Fruit fly (Drosophila melanogaster) whole organism, embryonic: Measurements from ENCODE around the gene CRIF.

Experiments
- Awh ChIP-seq: fragments of 200-800 bp; sonication (Bioruptor generic); IDR thresholded peaks from 2 replicates; pipeline ENCODE4, ENCODE4 v1.3.6; 2022; ENCODE audit warnings: missing biosample characterization, missing genetic modification characterization
- B-H2 ChIP-seq: fragments of 200-800 bp; sonication (Bioruptor generic); optimal IDR thresholded peaks from 2 replicates; lab custom pipeline; 2018; ENCODE audit warnings: missing biosample characterization, mild to moderate bottlenecking, missing genetic modification characterization
- BEAF-32 ChIP-seq: fragments of 200-800 bp; sonication (Bioruptor generic); optimal IDR thresholded peaks from 3 replicates; lab custom pipeline; 2017; ENCODE audit warnings: missing biosample characterization, missing genetic modification characterization, mild to moderate bottlenecking, moderate library complexity, missing genetic modification reagents
- Bgb ChIP-seq: fragments of 200-800 bp; sonication (Bioruptor generic); IDR thresholded peaks from 2 replicates; pipeline ENCODE4 v1.3.6; 2022; ENCODE audit warnings: missing biosample characterization, missing genetic modification characterization; ENCODE audit not compliant: partially characterized antibody
- CG11398 ChIP-seq: fragments of 200-800 bp; sonication (Bioruptor generic); optimal IDR thresholded peaks from 2 replicates; lab custom pipeline; 2016; ENCODE audit warnings: missing biosample characterization, missing genetic modification characterization
- CG11696 ChIP-seq: fragments of 200-800 bp; sonication (Bioruptor generic); IDR thresholded peaks from 2 replicates; pipeline ENCODE4 v1.3.6; 2022; ENCODE audit warnings: missing biosample characterization, missing genetic modification characterization
- CG12155 ChIP-seq: fragments of 200-800 bp; sonication (Bioruptor generic); optimal IDR thresholded peaks from 3 replicates; lab custom pipeline; 2016; ENCODE audit warnings: missing biosample characterization, missing genetic modification characterization
- CG12391 ChIP-seq: fragments of 200-800 bp; sonication (Bioruptor generic); optimal IDR thresholded peaks from 3 replicates; lab custom pipeline; 2018; ENCODE audit warnings: missing biosample characterization, mild to moderate bottlenecking, missing genetic modification characterization, moderate library complexity
- CG14860 ChIP-seq: fragments of 200-800 bp; sonication (Bioruptor generic); IDR thresholded peaks from 3 replicates; pipeline ENCODE4 v1.3.6; 2022; ENCODE audit warnings: missing biosample characterization, missing genetic modification characterization; ENCODE audit not compliant: partially characterized antibody
- CG15601 ChIP-seq: fragments of 200-800 bp; sonication (Bioruptor generic); optimal IDR thresholded peaks from 3 replicates; lab custom pipeline; 2019; ENCODE audit warnings: missing biosample characterization, mild to moderate bottlenecking, missing genetic modification characterization, moderate library complexity
- CG1603 ChIP-seq: fragments of 200-800 bp; sonication (Bioruptor generic); optimal IDR thresholded peaks from 2 replicates; lab custom pipeline; 2019; ENCODE audit warnings: missing biosample characterization, mild to moderate bottlenecking, missing genetic modification characterization, moderate library complexity
- CG16813 ChIP-seq: fragments of 200-800 bp; sonication (Bioruptor generic); IDR thresholded peaks from 3 replicates; pipeline ENCODE4 v1.3.6; 2022; ENCODE audit warnings: missing biosample characterization, missing genetic modification characterization; ENCODE audit not compliant: partially characterized antibody
- CG17361 ChIP-seq: fragments of 200-800 bp; sonication (Bioruptor generic); IDR thresholded peaks from 3 replicates; pipeline ENCODE4 v1.3.6; 2022; ENCODE audit warnings: missing biosample characterization, missing genetic modification characterization
- CG17912 ChIP-seq: fragments of 200-800 bp; sonication (Bioruptor generic); optimal IDR thresholded peaks from 2 replicates; lab custom pipeline; 2018; ENCODE audit warnings: missing biosample characterization, mild to moderate bottlenecking, missing genetic modification characterization
- CG18619 ChIP-seq: fragments of 200-800 bp; sonication (Bioruptor generic); optimal IDR thresholded peaks from 3 replicates; lab custom pipeline; 2017; ENCODE audit warnings: missing biosample characterization, mild to moderate bottlenecking, missing genetic modification characterization
- CG2199 ChIP-seq: fragments of 200-800 bp; sonication (Bioruptor generic); IDR thresholded peaks from 3 replicates; pipeline ENCODE4 v1.3.6; 2022; ENCODE audit warnings: missing biosample characterization, missing genetic modification characterization
- CG30431 ChIP-seq: fragments of 200-800 bp; sonication (Bioruptor generic); optimal IDR thresholded peaks from 2 replicates; lab custom pipeline; 2017; ENCODE audit warnings: missing biosample characterization, missing genetic modification characterization
- CG42726 ChIP-seq: fragments of 200-800 bp; sonication (Bioruptor generic); IDR thresholded peaks from 2 replicates; pipeline ENCODE4 v1.3.6; 2022; ENCODE audit warnings: missing biosample characterization, missing genetic modification characterization; ENCODE audit not compliant: partially characterized antibody
- CG6791 ChIP-seq: fragments of 200-800 bp; sonication (Bioruptor generic); IDR thresholded peaks from 3 replicates; pipeline ENCODE4 v1.3.6; 2022; ENCODE audit warnings: missing biosample characterization, missing genetic modification characterization; ENCODE audit not compliant: partially characterized antibody
- D19B ChIP-seq: fragments of 200-800 bp; sonication (Bioruptor generic); optimal IDR thresholded peaks from 2 replicates; lab custom pipeline; 2017; ENCODE audit warnings: missing biosample characterization, mild to moderate bottlenecking, missing genetic modification characterization
- Dip3 ChIP-seq: fragments of 200-800 bp; sonication (Bioruptor generic); optimal IDR thresholded peaks from 3 replicates; lab custom pipeline; 2016; ENCODE audit warnings: missing biosample characterization, missing genetic modification characterization
- Fer1 ChIP-seq: fragments of 200-800 bp; sonication (Bioruptor generic); optimal IDR thresholded peaks from 2 replicates; lab custom pipeline; 2017; ENCODE audit warnings: missing biosample characterization, mild to moderate bottlenecking, missing genetic modification characterization
- Fer2 ChIP-seq: fragments of 200-800 bp; sonication (Bioruptor generic); optimal IDR thresholded peaks from 2 replicates; lab custom pipeline; 2018; ENCODE audit warnings: missing biosample characterization, mild to moderate bottlenecking, missing genetic modification characterization, moderate library complexity
- Fer3 ChIP-seq: fragments of 200-800 bp; sonication (Bioruptor generic); optimal IDR thresholded peaks from 2 replicates; lab custom pipeline; 2018; ENCODE audit warnings: missing biosample characterization, mild to moderate bottlenecking, missing genetic modification characterization, moderate library complexity
- Hey ChIP-seq: fragments of 200-800 bp; sonication (Bioruptor generic); optimal IDR thresholded peaks from 3 replicates; lab custom pipeline; 2018; ENCODE audit warnings: missing biosample characterization, mild to moderate bottlenecking, missing genetic modification characterization
- Hr3 ChIP-seq: fragments of 200-800 bp; sonication (Bioruptor generic); optimal IDR thresholded peaks from 3 replicates; lab custom pipeline; 2016; ENCODE audit warnings: missing biosample characterization, missing genetic modification characterization
- NC2α ChIP-seq: fragments of 200-800 bp; sonication (Bioruptor generic); optimal IDR thresholded peaks from 2 replicates; lab custom pipeline; 2016; ENCODE audit warnings: missing biosample characterization, missing genetic modification characterization
- Opbp ChIP-seq: fragments of 200-800 bp; sonication (Bioruptor generic); IDR thresholded peaks from 3 replicates; pipeline ENCODE4 v1.3.6; 2022; ENCODE audit warnings: missing biosample characterization, missing genetic modification characterization; ENCODE audit not compliant: partially characterized antibody
- Rfx ChIP-seq: fragments of 200-800 bp; sonication (Bioruptor generic); IDR thresholded peaks from 2 replicates; pipeline ENCODE4 v1.3.6; 2022; ENCODE audit warnings: missing biosample characterization, missing genetic modification characterization
- Usf ChIP-seq: fragments of 200-800 bp; sonication (Bioruptor generic); optimal IDR thresholded peaks from 2 replicates; lab custom pipeline; 2017; ENCODE audit warnings: missing genotype, missing biosample characterization, missing genetic modification characterization
- Xbp1 ChIP-seq: fragments of 200-800 bp; sonication (Bioruptor generic); optimal IDR thresholded peaks from 3 replicates; lab custom pipeline; 2016; ENCODE audit warnings: missing biosample characterization, mild to moderate bottlenecking, missing genetic modification characterization
- al ChIP-seq: fragments of 200-800 bp; sonication (Bioruptor generic); IDR thresholded peaks from 2 replicates; pipeline ENCODE4 v1.3.6; 2022; ENCODE audit warnings: missing biosample characterization, missing genetic modification characterization
- bbx ChIP-seq: fragments of 200-800 bp; sonication (Bioruptor generic); IDR thresholded peaks from 2 replicates; pipeline ENCODE4 v1.3.6; 2022; ENCODE audit warnings: missing biosample characterization, missing genetic modification characterization; ENCODE audit not compliant: partially characterized antibody
- chinmo ChIP-seq: fragments of 200-800 bp; sonication (Bioruptor generic); IDR thresholded peaks from 4 replicates; pipeline ENCODE4 v1.3.6; 2022; ENCODE audit warnings: missing biosample characterization, missing genetic modification characterization; ENCODE audit not compliant: partially characterized antibody
- crol ChIP-seq: fragments of 200-800 bp; sonication (Bioruptor generic); IDR thresholded peaks from 2 replicates; pipeline ENCODE4 v1.3.6; 2022; ENCODE audit warnings: missing biosample characterization, missing genetic modification characterization
- dm ChIP-seq: fragments of 200-800 bp; sonication (Bioruptor generic); optimal IDR thresholded peaks from 3 replicates; lab custom pipeline; 2016; ENCODE audit warnings: missing biosample characterization, missing genetic modification characterization
- dmrt11E ChIP-seq: fragments of 200-800 bp; sonication (Bioruptor generic); optimal IDR thresholded peaks from 3 replicates; lab custom pipeline; 2018; ENCODE audit warnings: missing biosample characterization, mild to moderate bottlenecking, missing genetic modification characterization, moderate library complexity
- inv ChIP-seq: fragments of 200-800 bp; sonication (Bioruptor generic); IDR thresholded peaks from 2 replicates; pipeline ENCODE4 v1.3.6; 2022; ENCODE audit warnings: missing biosample characterization, missing genetic modification characterization; ENCODE audit not compliant: partially characterized antibody
- maf-S ChIP-seq: fragments of 200-800 bp; sonication (Bioruptor generic); optimal IDR thresholded peaks from 2 replicates; lab custom pipeline; 2016; ENCODE audit warnings: missing biosample characterization, missing genetic modification characterization
- nerfin-2 ChIP-seq: fragments of 200-800 bp; sonication (Bioruptor generic); IDR thresholded peaks from 2 replicates; pipeline ENCODE4 v1.3.6; 2022; ENCODE audit warnings: missing biosample characterization, missing genetic modification characterization; ENCODE audit not compliant: partially characterized antibody
- nom ChIP-seq: fragments of 200-800 bp; sonication (Bioruptor generic); optimal IDR thresholded peaks from 2 replicates; lab custom pipeline; 2017; ENCODE audit warnings: missing biosample characterization, missing genetic modification characterization, mild to moderate bottlenecking, moderate library complexity, missing genetic modification reagents
- phol ChIP-seq: fragments of 200-800 bp; sonication (Bioruptor generic); optimal IDR thresholded peaks from 3 replicates; lab custom pipeline; 2018; ENCODE audit warnings: missing biosample characterization, mild to moderate bottlenecking, missing genetic modification characterization, moderate library complexity
- pros ChIP-seq: fragments of 200-800 bp; sonication (Bioruptor generic); optimal IDR thresholded peaks from 3 replicates; lab custom pipeline; 2019; ENCODE audit warnings: missing biosample characterization, mild to moderate bottlenecking, missing genetic modification characterization, moderate library complexity
- pzg ChIP-seq: fragments of 200-800 bp; sonication (Bioruptor generic); optimal IDR thresholded peaks from 3 replicates; lab custom pipeline; 2018; ENCODE audit warnings: missing biosample characterization, mild to moderate bottlenecking, missing genetic modification characterization, moderate library complexity
- stwl ChIP-seq: fragments of 200-800 bp; sonication (Bioruptor generic); optimal IDR thresholded peaks from 3 replicates; lab custom pipeline; 2018; ENCODE audit warnings: missing biosample characterization, mild to moderate bottlenecking, missing genetic modification characterization, moderate library complexity
- sug ChIP-seq: fragments of 200-800 bp; optimal IDR thresholded peaks from 2 replicates; lab custom pipeline; 2019; ENCODE audit warnings: missing biosample characterization, mild to moderate bottlenecking, missing genetic modification characterization, moderate library complexity
- tin ChIP-seq: fragments of 200-800 bp; sonication (Bioruptor generic); optimal IDR thresholded peaks from 3 replicates; lab custom pipeline; 2016; ENCODE audit warnings: missing biosample characterization, missing genetic modification characterization
- twi ChIP-seq: fragments of 200-800 bp; optimal IDR thresholded peaks from 2 replicates; lab custom pipeline; 2019; ENCODE audit warnings: missing biosample characterization, mild to moderate bottlenecking, missing genetic modification characterization, moderate library complexity
- zf30C ChIP-seq: fragments of 200-800 bp; sonication (Bioruptor generic); optimal IDR thresholded peaks from 3 replicates; lab custom pipeline; 2018; ENCODE audit warnings: missing biosample characterization, mild to moderate bottlenecking, missing genetic modification characterization

The CRIF gene

DNA sequence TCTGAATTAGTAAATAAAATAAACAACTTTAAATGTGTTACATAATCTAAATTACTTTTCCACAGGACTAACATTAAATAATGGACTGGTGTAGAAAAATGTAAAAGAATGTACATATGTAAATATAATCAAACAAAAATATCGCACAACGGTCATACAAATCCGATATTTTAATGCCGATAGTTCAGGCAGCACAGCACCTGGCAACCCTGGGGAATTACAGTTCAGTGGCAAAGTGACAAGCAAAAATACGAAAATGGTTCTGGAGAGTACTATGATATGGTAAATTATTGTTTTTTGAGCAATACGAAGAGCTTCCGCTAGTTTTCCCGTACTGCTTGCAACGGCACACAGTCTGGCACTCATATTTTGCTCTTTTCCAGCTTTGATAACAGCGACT lies 31.8 kb downstream of the CRIF start, which contains the start of gene Rpn10 (continued):
- TF ChIP-seq NC2α = peak; percentile 17
- no peak for TF ChIP-seq Usf
- peak; percentile 11 for TF ChIP-seq CG15601 (tag; lab: Kevin White, UChicago)
- peak; percentile 17 for TF ChIP-seq maf-S (GFP tag; lab: Kevin White, UChicago)
- no peak for TF ChIP-seq CG30431 (GFP tag; lab: Kevin White, UChicago)
- no peak for TF ChIP-seq pros (GFP tag; lab: Kevin White, UChicago)
- no peak for TF ChIP-seq CG17912 (GFP tag; lab: Kevin White, UChicago)
- peak; percentile 21 for TF ChIP-seq Dip3
- TF ChIP-seq Rfx (GFP tag; lab: Robert Waterston, UW) = peak; percentile 65; the same call in 1 of the 2 replicates
- TF ChIP-seq Opbp (GFP tag; lab: Robert Waterston, UW) = peak; percentile 98
- TF ChIP-seq CG11696 (GFP tag; lab: Robert Waterston, UW) = no peak
- TF ChIP-seq Fer2 (tag; lab: Kevin White, UChicago) = no peak
- no peak for TF ChIP-seq al (GFP tag; lab: Robert Waterston, UW)
- TF ChIP-seq Fer1 (GFP tag; lab: Kevin White, UChicago) = peak; percentile 13
- TF ChIP-seq D19B (GFP tag; lab: Kevin White, UChicago) = no peak
- TF ChIP-seq twi (tag; lab: Kevin White, UChicago) = peak; percentile 24
- peak; percentile 89 for TF ChIP-seq stwl
- TF ChIP-seq CG42726 (GFP tag; lab: Robert Waterston, UW) = peak; percentile 98
- TF ChIP-seq Awh = no peak
- 0 out of 3 replicates have a peak, but pooled peaks have one; percentile 74 for TF ChIP-seq CG2199
- TF ChIP-seq B-H2 = peak; percentile 46
- TF ChIP-seq Hr3 (GFP tag; lab: Kevin White, UChicago) = no peak
- TF ChIP-seq nom (GFP tag; lab: Kevin White, UChicago) = peak; percentile 8
- no peak for TF ChIP-seq crol (GFP tag; lab: Robert Waterston, UW)
- peak; percentile 90 for TF ChIP-seq nerfin-2 (GFP tag; lab: Robert Waterston, UW)
- TF ChIP-seq CG12391 = peak; percentile 57
- TF ChIP-seq Bgb (GFP tag; lab: Robert Waterston, UW) = peak; percentile 99
- TF ChIP-seq Fer3 (tag; lab: Kevin White, UChicago) = peak; percentile 2
- peak; percentile 98 for TF ChIP-seq bbx (GFP tag; lab: Robert Waterston, UW)
- TF ChIP-seq tin (GFP tag; lab: Kevin White, UChicago) = peak; percentile 7
- TF ChIP-seq phol (tag; lab: Kevin White, UChicago) = peak; percentile 64
- peak; percentile 4 for TF ChIP-seq dm
- peak; percentile 57 for TF ChIP-seq sug (tag; lab: Kevin White, UChicago)
- peak; percentile 99 for TF ChIP-seq CG16813 (GFP tag; lab: Robert Waterston, UW)
- TF ChIP-seq inv = peak; percentile 97
- TF ChIP-seq pzg (GFP tag; lab: Kevin White, UChicago) = peak; percentile 94
- peak; percentile 99 for TF ChIP-seq BEAF-32 (GFP tag; lab: Kevin White, UChicago)
- TF ChIP-seq CG14860 = peak; percentile 97
- no peak for TF ChIP-seq CG18619
- TF ChIP-seq CG12155 (GFP tag; lab: Kevin White, UChicago) = peak; percentile 42
- peak; percentile 98 for TF ChIP-seq CG6791 (GFP tag; lab: Robert Waterston, UW)
- TF ChIP-seq chinmo (GFP tag; lab: Robert Waterston, UW) = peak; percentile 94
- peak; percentile 47; the same call in 1 of the 3 replicates for TF ChIP-seq CG17361 (GFP tag; lab: Robert Waterston, UW)
- peak; percentile 78 for TF ChIP-seq zf30C
- TF ChIP-seq CG11398 (GFP tag; lab: Kevin White, UChicago) = no peak
- TF ChIP-seq CG1603 (tag; lab: Kevin White, UChicago) = peak; percentile 83
- TF ChIP-seq Hey (tag; lab: Kevin White, UChicago) = no peak
- TF ChIP-seq Xbp1 = peak; percentile 58
- TF ChIP-seq dmrt11E = peak; percentile 17
